Worm (Caenorhabditis elegans) whole organism, L2 larva: ENCODE data around the gene F54D5.2.

Experiments
- ZK546.5 ChIP-seq: sonication (generic microtip); optimal IDR thresholded peaks from 2 replicates; lab custom pipeline; 2017; ENCODE audit warnings: missing biosample characterization, missing genetic modification characterization
- alr-1 ChIP-seq: fragments of 150-350 bp; optimal IDR thresholded peaks from 2 replicates; lab custom pipeline; 2014; ENCODE audit warnings: missing biosample characterization, missing genetic modification characterization
- ceh-82 ChIP-seq: fragments of 150-350 bp; optimal IDR thresholded peaks from 2 replicates; lab custom pipeline; 2014; ENCODE audit warnings: missing biosample characterization, missing genetic modification characterization
- nhr-12 ChIP-seq: fragments of 150-350 bp; optimal IDR thresholded peaks from 2 replicates; lab custom pipeline; 2014; ENCODE audit warnings: missing biosample characterization, missing genetic modification characterization
- nhr-21 ChIP-seq: fragments of 150-350 bp; optimal IDR thresholded peaks from 2 replicates; lab custom pipeline; 2014; ENCODE audit warnings: missing biosample characterization, missing genetic modification characterization

DNA sequence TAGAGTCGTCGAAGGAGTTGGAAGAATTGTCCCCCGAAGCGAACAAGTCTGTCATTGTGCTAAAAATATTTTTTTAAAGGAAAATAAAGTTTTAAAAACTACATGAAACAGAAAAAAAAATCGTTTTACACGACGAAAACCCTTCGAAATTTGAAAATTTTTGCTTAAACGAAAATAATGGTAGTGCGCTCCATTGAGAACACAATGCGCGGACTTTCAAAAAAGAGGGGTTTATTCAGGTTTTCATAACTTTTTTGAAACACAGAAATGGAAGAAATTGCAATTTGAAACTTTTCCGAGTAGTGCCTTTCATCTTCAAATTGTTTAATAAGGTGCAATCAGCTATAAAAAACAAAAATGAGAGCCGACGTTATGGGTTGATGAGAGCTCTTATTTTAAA is 26.8 kb downstream of the F54D5.2 start, which contains the start of gene npp-5:
- TF ChIP-seq ZK546.5 (tag; lab: Kevin White, UChicago) (no peak), nhr-21 (no peak), nhr-12 (tag; lab: Kevin White, UChicago) (no peak), alr-1 (tag; lab: Kevin White, UChicago) (no peak), ceh-82 (tag; lab: Kevin White, UChicago) (no peak)
